Fruit fly (Drosophila melanogaster): ENCODE results near the gene CG4502.

Gene CG4502

dm6 chr2L:7189674-7190073 is 14.4 kb downstream of the CG4502 start, which contains the start of gene CG4496 (continued):
- TF ChIP-seq spab (GFP tag; optimal IDR thresholded peaks at IDR 0.05) = peak; percentile 29
- TF ChIP-seq CG11294 (GFP tag; IDR thresholded peaks at IDR 0.05) = 0 out of 2 replicates have a peak, but pooled peaks have one; percentile 12
- peak; percentile 65; the same call in 2 of the 3 replicates for TF ChIP-seq CG6163 (GFP tag; IDR thresholded peaks at IDR 0.05)
- peak; percentile 89 for TF ChIP-seq CG1621 (tag; optimal IDR thresholded peaks at IDR 0.05)
- peak; percentile 74 for TF ChIP-seq Lpt (GFP tag; optimal IDR thresholded peaks at IDR 0.05)
- peak; percentile 57 for TF ChIP-seq CG3919 (GFP tag; optimal IDR thresholded peaks at IDR 0.05)
- peak; percentile 5 to 49 for TF ChIP-seq salr (GFP tag; optimal IDR thresholded peaks at IDR 0.05)
- TF ChIP-seq CG6854 (GFP tag; optimal IDR thresholded peaks at IDR 0.05) = peak; percentile 19

- TF ChIP-seq Gug (GFP tag; IDR thresholded peaks at IDR 0.05) (peak; percentile 100), CG6854 (GFP tag; optimal IDR thresholded peaks at IDR 0.05) (peak; percentile 99), cyc (GFP tag; optimal IDR thresholded peaks at IDR 0.05) (peak; percentile 99), salr (GFP tag; optimal IDR thresholded peaks at IDR 0.05) (peak; percentile 99 to 100), CG6808 (GFP tag; optimal IDR thresholded peaks at IDR 0.05) (peak; percentile 99), eg (GFP tag; IDR thresholded peaks at IDR 0.05) (peak; percentile 99), esn (GFP tag; optimal IDR thresholded peaks at IDR 0.05) (peak; percentile 100), net (GFP tag; optimal IDR thresholded peaks at IDR 0.05) (peak; percentile 100), CG10669 (GFP tag; optimal IDR thresholded peaks at IDR 0.05) (peak; percentile 100), achi (GFP tag; optimal IDR thresholded peaks at IDR 0.05) (peak; percentile 99), pdm3 (GFP tag; optimal IDR thresholded peaks at IDR 0.05) (peak; percentile 100), CG7368 (GFP tag; optimal IDR thresholded peaks at IDR 0.05) (peak; percentile 99), Ets21C (GFP tag; optimal IDR thresholded peaks at IDR 0.05) (peak; percentile 99), Eip75B (GFP tag; optimal IDR thresholded peaks at IDR 0.05) (peak; percentile 99), CG3919 (GFP tag; optimal IDR thresholded peaks at IDR 0.05) (peak; percentile 100), CG11902 (GFP tag; optimal IDR thresholded peaks at IDR 0.05) (peak; percentile 100), dac (GFP tag; optimal IDR thresholded peaks at IDR 0.05) (peak; percentile 100), Hr4 (GFP tag; optimal IDR thresholded peaks at IDR 0.05) (peak; percentile 100), CG8319 (GFP tag; optimal IDR thresholded peaks at IDR 0.05) (peak; percentile 99), CG9139 (GFP tag; optimal IDR thresholded peaks at IDR 0.05) (peak; percentile 98), fkh (GFP tag; optimal IDR thresholded peaks at IDR 0.05) (peak; percentile 84), CG31627 (GFP tag; optimal IDR thresholded peaks at IDR 0.05) (peak; percentile 100), CG11294 (GFP tag; IDR thresholded peaks at IDR 0.05) (peak; percentile 100), lz (GFP tag; optimal IDR thresholded peaks at IDR 0.05) (peak; percentile 100), dsx (GFP tag; optimal IDR thresholded peaks at IDR 0.05; ENCODE audit: poor library complexity, severe bottlenecking) (peak; percentile 98), CG6792 (GFP tag; optimal IDR thresholded peaks at IDR 0.05) (peak; percentile 100), CG8632 (GFP tag; optimal IDR thresholded peaks at IDR 0.05) (peak; percentile 100), CG3032 (tag; optimal IDR thresholded peaks at IDR 0.05) (peak; percentile 100), CG34406 (GFP tag; optimal IDR thresholded peaks at IDR 0.05) (peak; percentile 100), CG16779 (tag; optimal IDR thresholded peaks at IDR 0.05) (peak; percentile 99), Eip93F (GFP tag; optimal IDR thresholded peaks at IDR 0.05) (peak; percentile 99), Met (GFP tag; optimal IDR thresholded peaks at IDR 0.05) (peak; percentile 100), vri (GFP tag; optimal IDR thresholded peaks at IDR 0.05) (peak; percentile 98), svp (GFP tag) (peak; percentile 100), CG1621 (tag; optimal IDR thresholded peaks at IDR 0.05) (peak; percentile 98), spab (GFP tag; optimal IDR thresholded peaks at IDR 0.05) (peak; percentile 99), ss (GFP tag; optimal IDR thresholded peaks at IDR 0.05) (peak; percentile 99), Hr38 (GFP tag; optimal IDR thresholded peaks at IDR 0.05) (peak; percentile 86), Hr39 (GFP tag; optimal IDR thresholded peaks at IDR 0.05) (peak; percentile 99), Lpt (GFP tag; optimal IDR thresholded peaks at IDR 0.05) (peak; percentile 100), CG11762 (GFP tag; optimal IDR thresholded peaks at IDR 0.05; ENCODE audit: insufficient read depth) (peak; percentile 99), Eip78C (GFP tag) (peak; percentile 100), CG6276 (GFP tag; optimal IDR thresholded peaks at IDR 0.05) (peak; percentile 99), CG4318 (GFP tag; optimal IDR thresholded peaks at IDR 0.05) (peak; percentile 100), Ets96B (tag; optimal IDR thresholded peaks at IDR 0.05) (peak; percentile 99), CG15336 (GFP tag; IDR thresholded peaks at IDR 0.05) (peak; percentile 100), Blimp-1 (GFP tag; optimal IDR thresholded peaks at IDR 0.05) (peak; percentile 98)
These were observed 15.5 kb downstream of the CG4502 start for dm6 chr2L:7188530-7188996.

Data from whole organism, prepupa.